Worm (Caenorhabditis elegans) whole organism, early embryonic: ENCODE measurements around the gene C06H2.2.
A peak's percentile ranks its signal among the peaks of the same experiment; 100 is the strongest.

Source experiments
- ama-1 ChIP-seq: fragments of 150-350 bp; optimal IDR thresholded peaks from 2 replicates; lab custom pipeline; 2014
- ceh-13 ChIP-seq: fragments of 200-800 bp; sonication (Bioruptor generic); optimal IDR thresholded peaks from 2 replicates; lab custom pipeline; 2018; ENCODE audit warnings: mild to moderate bottlenecking, missing genetic modification characterization, missing compliant biosample characterization
- flt-1 ChIP-seq: fragments of 200-800 bp; sonication (Bioruptor generic); IDR thresholded peaks from 2 replicates; pipeline ENCODE4 v1.3.6; 2022; ENCODE audit warnings: missing genetic modification characterization, missing compliant biosample characterization
- scrt-1 ChIP-seq: fragments of 200-800 bp; sonication (Bioruptor generic); IDR thresholded peaks from 2 replicates; pipeline ENCODE4 v1.3.6; 2022; ENCODE audit warnings: missing genetic modification characterization, missing compliant biosample characterization
- tbx-11 ChIP-seq: fragments of 200-800 bp; sonication (Bioruptor generic); IDR thresholded peaks from 2 replicates; pipeline ENCODE4 v1.3.6; 2022; ENCODE audit warnings: missing genetic modification characterization, missing compliant biosample characterization

DNA sequence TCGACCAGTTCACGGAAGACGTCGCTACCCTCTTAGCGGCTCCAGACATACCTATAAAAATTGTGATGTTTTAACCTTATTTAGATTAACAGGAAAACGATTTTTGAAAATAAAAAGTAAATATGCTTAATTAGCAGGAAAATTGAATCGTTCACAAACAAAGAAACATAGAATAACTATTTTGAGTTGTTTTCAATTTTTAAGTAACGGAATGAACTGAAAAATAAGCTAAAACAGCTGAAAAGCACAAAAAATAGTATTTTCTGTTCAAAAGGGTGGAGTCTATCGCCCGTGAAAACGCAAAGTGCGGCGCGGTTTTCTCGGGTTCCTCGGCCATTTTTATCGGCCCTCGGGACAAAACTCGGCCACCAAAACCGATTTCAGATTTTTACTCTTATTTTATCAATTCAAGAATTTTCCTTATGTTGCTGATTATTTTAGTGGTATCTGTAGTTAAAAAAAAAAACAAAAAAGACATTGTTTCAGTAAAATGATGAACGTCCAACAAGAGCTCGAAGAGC is 1.1 kb upstream of the C06H2.2 start, which contains the start of the genes atp-5 and lmtr-3:
- TF ChIP-seq ceh-13 (GFP tag; lab: Kevin White, UChicago), result no peak
- TF ChIP-seq flt-1 (GFP tag; lab: Robert Waterston, UW), result no peak
- 0 out of 2 replicates have a peak, but pooled peaks have one; percentile 36 for TF ChIP-seq tbx-11 (GFP tag; lab: Robert Waterston, UW)
- no peak for TF ChIP-seq ama-1 (lab: Kevin White, UChicago)
- no peak for TF ChIP-seq scrt-1 (GFP tag; lab: Robert Waterston, UW)
